5 worm cellular contexts compared by ENCODE assay signal in genomic region chrII:12058298-12058697, ce11.
TF ChIP-seq lines count a peak whose summit lies in the region.

No protein-coding gene starts in this region.

TF ChIP-seq in whole organism, L1 larva, 84 proteins besides CTCF, POLR2A, EP300 and RAD21:
- TF ChIP-seq nhr-90 (tag; optimal IDR thresholded peaks at IDR 0.05; lab: Kevin White, UChicago; ENCODE audit: poor library complexity) = peak; percentile 8
- no peak for TF ChIP-seq efl-1 (optimal IDR thresholded peaks at IDR 0.05; lab: Kevin White, UChicago)
- TF ChIP-seq efl-1 (GFP tag; optimal IDR thresholded peaks at IDR 0.05 in 1 of 2; lab: Kevin White, UChicago) = no peak
- TF ChIP-seq blmp-1 (tag; optimal IDR thresholded peaks at IDR 0.05; lab: Kevin White, UChicago) = no peak
- peak; percentile 20 for TF ChIP-seq hpl-2 (GFP tag; optimal IDR thresholded peaks at IDR 0.05; lab: Kevin White, UChicago)

TF ChIP-seq in whole organism, L2 larva, 48 proteins besides CTCF, POLR2A, EP300 and RAD21:
- TF ChIP-seq ama-1 (optimal IDR thresholded peaks at IDR 0.05; lab: Kevin White, UChicago) (peak; percentile 34), sma-3 (GFP tag; optimal IDR thresholded peaks at IDR 0.05; lab: Kevin White, UChicago) (peak; percentile 18), fos-1 (tag; optimal IDR thresholded peaks at IDR 0.05; lab: Kevin White, UChicago) (no peak)

TF ChIP-seq in whole organism, L3 larva, 47 proteins besides CTCF, POLR2A, EP300 and RAD21:
- no peak for TF ChIP-seq zag-1 (tag; optimal IDR thresholded peaks at IDR 0.05; lab: Kevin White, UChicago)
- TF ChIP-seq elt-3 (tag; optimal IDR thresholded peaks at IDR 0.05; lab: Kevin White, UChicago) = no peak
- TF ChIP-seq lin-15B (tag; optimal IDR thresholded peaks at IDR 0.05; lab: Kevin White, UChicago) = no peak
- no peak for TF ChIP-seq unc-39 (tag; optimal IDR thresholded peaks at IDR 0.05; lab: Kevin White, UChicago)
- no peak for TF ChIP-seq nhr-67 (tag; optimal IDR thresholded peaks at IDR 0.05; lab: Kevin White, UChicago)
- peak; percentile 83 for TF ChIP-seq ama-1 (optimal IDR thresholded peaks at IDR 0.05; lab: Kevin White, UChicago)
- no peak for TF ChIP-seq hmg-11 (tag; optimal IDR thresholded peaks at IDR 0.05; lab: Kevin White, UChicago)
- TF ChIP-seq skn-1 (tag; optimal IDR thresholded peaks at IDR 0.05; lab: Kevin White, UChicago) = no peak
- TF ChIP-seq elt-1 (tag; optimal IDR thresholded peaks at IDR 0.05; lab: Kevin White, UChicago) = no peak
- no peak for TF ChIP-seq R02D3.7 (tag; optimal IDR thresholded peaks at IDR 0.05; lab: Kevin White, UChicago)
- no peak for TF ChIP-seq unc-62 (GFP tag; optimal IDR thresholded peaks at IDR 0.05; lab: Kevin White, UChicago)
- TF ChIP-seq nhr-11 (tag; optimal IDR thresholded peaks at IDR 0.05; lab: Kevin White, UChicago) = no peak
- no peak for TF ChIP-seq tbx-2 (tag; optimal IDR thresholded peaks at IDR 0.05; lab: Kevin White, UChicago)
- TF ChIP-seq fos-1 (tag; optimal IDR thresholded peaks at IDR 0.05; lab: Kevin White, UChicago) = no peak
- TF ChIP-seq nhr-237 (tag; optimal IDR thresholded peaks at IDR 0.05; lab: Kevin White, UChicago) = no peak
- no peak for TF ChIP-seq daf-12 (tag; optimal IDR thresholded peaks at IDR 0.05; lab: Kevin White, UChicago)
- TF ChIP-seq eor-1 (tag; optimal IDR thresholded peaks at IDR 0.05; lab: Kevin White, UChicago) = no peak
- TF ChIP-seq nhr-43 (tag; optimal IDR thresholded peaks at IDR 0.05; lab: Kevin White, UChicago; ENCODE audit: poor library complexity, severe bottlenecking) = peak; percentile 33
- no peak for TF ChIP-seq elt-2 (tag; optimal IDR thresholded peaks at IDR 0.05; lab: Kevin White, UChicago)
- no peak for TF ChIP-seq nhr-76 (tag; optimal IDR thresholded peaks at IDR 0.05; lab: Kevin White, UChicago)
- TF ChIP-seq egl-5 (tag; optimal IDR thresholded peaks at IDR 0.05; lab: Kevin White, UChicago) = no peak
- TF ChIP-seq lsy-12 (tag; optimal IDR thresholded peaks at IDR 0.05; lab: Kevin White, UChicago) = peak; percentile 35
- no peak for TF ChIP-seq ceh-28 (tag; optimal IDR thresholded peaks at IDR 0.05; lab: Kevin White, UChicago)
- TF ChIP-seq nfya-1 (tag; optimal IDR thresholded peaks at IDR 0.05; lab: Kevin White, UChicago; ENCODE audit: insufficient read depth) = no peak

TF ChIP-seq in whole organism, L4 larva, 104 proteins besides CTCF, POLR2A, EP300 and RAD21:
- TF ChIP-seq F49E8.2 (tag; optimal IDR thresholded peaks at IDR 0.05; lab: Kevin White, UChicago; ENCODE audit: borderline replicate concordance) (no peak), Y105C5A.15 (GFP tag; IDR thresholded peaks at IDR 0.05; lab: Robert Waterston, UW) (no peak), tra-1 (GFP tag; IDR thresholded peaks at IDR 0.05; lab: Robert Waterston, UW) (no peak), mdl-1 (tag; optimal IDR thresholded peaks at IDR 0.05; lab: Kevin White, UChicago) (no peak), ceh-20 (GFP tag; IDR thresholded peaks at IDR 0.05; lab: Robert Waterston, UW) (peak; percentile 20; the same call in 1 of the 2 replicates), lir-3 (tag; optimal IDR thresholded peaks at IDR 0.05; lab: Kevin White, UChicago) (no peak), zip-11 (GFP tag; IDR thresholded peaks at IDR 0.05; lab: Robert Waterston, UW) (no peak), spr-3 (GFP tag; optimal IDR thresholded peaks at IDR 0.05; lab: Kevin White, UChicago) (no peak), zfp-3 (GFP tag; conservative IDR thresholded peaks at IDR 0.05; lab: Robert Waterston, UW) (0 out of 2 replicates have a peak, but pooled peaks have one; percentile 30), mdt-29 (GFP tag; IDR thresholded peaks at IDR 0.05; lab: Robert Waterston, UW) (0 out of 2 replicates have a peak, but pooled peaks have one; percentile 13), jun-1 (tag; optimal IDR thresholded peaks at IDR 0.05; lab: Kevin White, UChicago) (no peak), gei-8 (GFP tag; optimal IDR thresholded peaks at IDR 0.05; lab: Kevin White, UChicago) (no peak), nhr-10 (tag; optimal IDR thresholded peaks at IDR 0.05; lab: Kevin White, UChicago) (no peak), fkh-10 (GFP tag; optimal IDR thresholded peaks at IDR 0.05; lab: Kevin White, UChicago) (no peak), nhr-76 (tag; optimal IDR thresholded peaks at IDR 0.05; lab: Kevin White, UChicago) (no peak), egl-43 (GFP tag; IDR thresholded peaks at IDR 0.05; lab: Robert Waterston, UW) (no peak), T26A8.4 (GFP tag; IDR thresholded peaks at IDR 0.05; lab: Robert Waterston, UW) (no peak), lim-7 (GFP tag; IDR thresholded peaks at IDR 0.05; lab: Robert Waterston, UW) (no peak), daf-16 (GFP tag; optimal IDR thresholded peaks at IDR 0.05; lab: Kevin White, UChicago) (no peak), daf-16 (tag; optimal IDR thresholded peaks at IDR 0.05; lab: Kevin White, UChicago) (no peak), aha-1 (tag; lab: Kevin White, UChicago) (peak; percentile 52), duxl-1 (tag; optimal IDR thresholded peaks at IDR 0.05; lab: Kevin White, UChicago; ENCODE audit: poor library complexity) (peak; percentile 24), nhr-42 (GFP tag; IDR thresholded peaks at IDR 0.05; lab: Robert Waterston, UW) (no peak)

TF ChIP-seq in whole organism, young adult, 124 proteins besides CTCF, POLR2A, EP300 and RAD21 (continues in another document):
- TF ChIP-seq gei-17 (GFP tag; optimal IDR thresholded peaks at IDR 0.05; lab: Kevin White, UChicago) = no peak
- no peak for TF ChIP-seq B0035.1 (tag; optimal IDR thresholded peaks at IDR 0.05; lab: Kevin White, UChicago)
- no peak for TF ChIP-seq him-1 (tag; optimal IDR thresholded peaks at IDR 0.05; lab: Kevin White, UChicago)
- peak; percentile 8 for TF ChIP-seq fkh-3 (tag; optimal IDR thresholded peaks at IDR 0.05; lab: Kevin White, UChicago)
- TF ChIP-seq Y56A3A.18 (GFP tag; IDR thresholded peaks at IDR 0.05; lab: Robert Waterston, UW) = no peak
- no peak for TF ChIP-seq lin-26 (GFP tag; IDR thresholded peaks at IDR 0.05; lab: Robert Waterston, UW)
- no peak for TF ChIP-seq ztf-28 (GFP tag; IDR thresholded peaks at IDR 0.05; lab: Robert Waterston, UW)
- TF ChIP-seq F22D6.2 (tag; optimal IDR thresholded peaks at IDR 0.05; lab: Kevin White, UChicago) = no peak
- TF ChIP-seq chd-7 (tag; optimal IDR thresholded peaks at IDR 0.05; lab: Kevin White, UChicago) = peak; percentile 54
- no peak for TF ChIP-seq let-607 (tag; optimal IDR thresholded peaks at IDR 0.05; lab: Kevin White, UChicago)
- no peak for TF ChIP-seq egl-44 (GFP tag; IDR thresholded peaks at IDR 0.05; lab: Robert Waterston, UW)
- no peak for TF ChIP-seq madf-3 (GFP tag; IDR thresholded peaks at IDR 0.05; lab: Robert Waterston, UW)
- no peak for TF ChIP-seq D2030.7 (GFP tag; IDR thresholded peaks at IDR 0.05; lab: Robert Waterston, UW)
- peak; percentile 36 for TF ChIP-seq F52B5.7 (tag; optimal IDR thresholded peaks at IDR 0.05; lab: Kevin White, UChicago)
- TF ChIP-seq tbx-9 (tag; optimal IDR thresholded peaks at IDR 0.05; lab: Kevin White, UChicago; ENCODE audit: borderline replicate concordance) = no peak
- no peak for TF ChIP-seq akir-1 (GFP tag; optimal IDR thresholded peaks at IDR 0.05; lab: Kevin White, UChicago)
- no peak for TF ChIP-seq unc-130 (GFP tag; optimal IDR thresholded peaks at IDR 0.05; lab: Kevin White, UChicago)
- TF ChIP-seq Y95B8A.8 (GFP tag; IDR thresholded peaks at IDR 0.05; lab: Robert Waterston, UW) = no peak
- no peak for TF ChIP-seq lsy-27 (tag; optimal IDR thresholded peaks at IDR 0.05; lab: Kevin White, UChicago; ENCODE audit: borderline replicate concordance, insufficient read depth)
- TF ChIP-seq C06A6.2 (GFP tag; conservative IDR thresholded peaks at IDR 0.05; lab: Robert Waterston, UW) = no peak
- TF ChIP-seq snpc-1.3 (tag; optimal IDR thresholded peaks at IDR 0.05; lab: Kevin White, UChicago; ENCODE audit: insufficient read depth) = no peak
- TF ChIP-seq F57C9.4 (tag; optimal IDR thresholded peaks at IDR 0.05; lab: Kevin White, UChicago) = peak; percentile 47
- peak; percentile 34 for TF ChIP-seq ama-1 (optimal IDR thresholded peaks at IDR 0.05; lab: Kevin White, UChicago)
- no peak for TF ChIP-seq ama-1 (GFP tag; optimal IDR thresholded peaks at IDR 0.05; lab: Kevin White, UChicago)
- TF ChIP-seq K12H6.12 (tag; optimal IDR thresholded peaks at IDR 0.05; lab: Kevin White, UChicago) = no peak
- TF ChIP-seq die-1 (tag; optimal IDR thresholded peaks at IDR 0.05; lab: Kevin White, UChicago) = no peak
- TF ChIP-seq attf-5 (GFP tag; optimal IDR thresholded peaks at IDR 0.05; lab: Kevin White, UChicago) = no peak
- TF ChIP-seq cebp-1 (GFP tag; IDR thresholded peaks at IDR 0.05; lab: Robert Waterston, UW) = peak; percentile 63; the same call in 1 of the 2 replicates
- TF ChIP-seq cebp-1 (tag; optimal IDR thresholded peaks at IDR 0.05; lab: Kevin White, UChicago) = peak; percentile 56
- no peak for TF ChIP-seq sdz-38 (tag; optimal IDR thresholded peaks at IDR 0.05; lab: Kevin White, UChicago)
- TF ChIP-seq nhr-179 (tag; optimal IDR thresholded peaks at IDR 0.05; lab: Kevin White, UChicago) = no peak
- no peak for TF ChIP-seq nhr-120 (GFP tag; IDR thresholded peaks at IDR 0.05; lab: Robert Waterston, UW)
- TF ChIP-seq nfya-2 (GFP tag; IDR thresholded peaks at IDR 0.05; lab: Robert Waterston, UW) = no peak
- TF ChIP-seq mxl-1 (tag; optimal IDR thresholded peaks at IDR 0.05; lab: Kevin White, UChicago) = no peak
- no peak for TF ChIP-seq zfh-2 (GFP tag; conservative IDR thresholded peaks at IDR 0.05; lab: Robert Waterston, UW)
- no peak for TF ChIP-seq B0261.1 (tag; optimal IDR thresholded peaks at IDR 0.05; lab: Kevin White, UChicago)
- TF ChIP-seq F33H1.4 (GFP tag; IDR thresholded peaks at IDR 0.05; lab: Robert Waterston, UW) = no peak
- TF ChIP-seq sea-2 (GFP tag; IDR thresholded peaks at IDR 0.05; lab: Robert Waterston, UW) = no peak
- TF ChIP-seq snpc-1.1 (tag; optimal IDR thresholded peaks at IDR 0.05; lab: Kevin White, UChicago; ENCODE audit: insufficient read depth) = no peak
- 0 out of 2 replicates have a peak, but pooled peaks have one; percentile 21 for TF ChIP-seq B0336.3 (GFP tag; IDR thresholded peaks at IDR 0.05; lab: Robert Waterston, UW)
- no peak for TF ChIP-seq Y53F4B.3 (GFP tag; IDR thresholded peaks at IDR 0.05; lab: Robert Waterston, UW)
- no peak for TF ChIP-seq F57A8.1 (GFP tag; optimal IDR thresholded peaks at IDR 0.05; lab: Kevin White, UChicago)
- no peak for TF ChIP-seq aptf-2 (GFP tag; conservative IDR thresholded peaks at IDR 0.05; lab: Robert Waterston, UW)
- no peak for TF ChIP-seq F55B11.4 (tag; optimal IDR thresholded peaks at IDR 0.05; lab: Kevin White, UChicago; ENCODE audit: borderline replicate concordance, insufficient read depth)
- TF ChIP-seq C17E4.6 (GFP tag; IDR thresholded peaks at IDR 0.05; lab: Robert Waterston, UW) = no peak
- no peak for TF ChIP-seq attf-3 (GFP tag; conservative IDR thresholded peaks at IDR 0.05; lab: Robert Waterston, UW)
